Fruit fly (Drosophila melanogaster): Measurements from ENCODE around the gene CG2150.

CG2150 gene

dm6 chr3R:31736776-31737175, 27.8 kb downstream of the CG2150 start, which contains the start of the genes CstF50 and CG11563 (continued):
- TF ChIP-seq MESR4 (GFP tag; optimal IDR thresholded peaks at IDR 0.05) = peak; percentile 47
- peak; percentile 72 for TF ChIP-seq Max (GFP tag; optimal IDR thresholded peaks at IDR 0.05)
- TF ChIP-seq CG8478 (optimal IDR thresholded peaks at IDR 0.05) = no peak
- peak; percentile 88 for TF ChIP-seq Sry-δ (GFP tag; optimal IDR thresholded peaks at IDR 0.05)
- peak; percentile 48 for TF ChIP-seq sens (GFP tag)
- no peak for TF ChIP-seq CG15011 (GFP tag; optimal IDR thresholded peaks at IDR 0.05)
- peak; percentile 42; the same call in 2 of the 3 replicates for TF ChIP-seq HLH4C (GFP tag; IDR thresholded peaks at IDR 0.05; ENCODE audit: partially characterized antibody)
- peak; percentile 25 for TF ChIP-seq CG14710 (tag; optimal IDR thresholded peaks at IDR 0.05)
- peak; percentile 92 for TF ChIP-seq dm (GFP tag; optimal IDR thresholded peaks at IDR 0.05)
- no peak for TF ChIP-seq ind (GFP tag; optimal IDR thresholded peaks at IDR 0.05)
- peak; percentile 85 for TF ChIP-seq YL-1 (GFP tag; optimal IDR thresholded peaks at IDR 0.05)
- peak; percentile 84 for TF ChIP-seq CG9797 (GFP tag; optimal IDR thresholded peaks at IDR 0.05)
- TF ChIP-seq CG6683 (GFP tag; optimal IDR thresholded peaks at IDR 0.05) = no peak
- TF ChIP-seq CG34224 (GFP tag; IDR thresholded peaks at IDR 0.05; ENCODE audit: partially characterized antibody) = peak; percentile 49; the same call in 2 of the 3 replicates
- TF ChIP-seq Scr (GFP tag; IDR thresholded peaks at IDR 0.05; ENCODE audit: partially characterized antibody) = peak; percentile 46
- peak; percentile 51 for TF ChIP-seq Sin3A (optimal IDR thresholded peaks at IDR 0.05)
- no peak for TF ChIP-seq CG4404 (GFP tag; IDR thresholded peaks at IDR 0.05)
- TF ChIP-seq Fer2 (tag; optimal IDR thresholded peaks at IDR 0.05) = no peak
- TF ChIP-seq amos (GFP tag; IDR thresholded peaks at IDR 0.05; ENCODE audit: partially characterized antibody) = peak; percentile 7; the same call in 1 of the 2 replicates
- no peak for TF ChIP-seq Sox102F (GFP tag; optimal IDR thresholded peaks at IDR 0.05)
- no peak for TF ChIP-seq insv (GFP tag; optimal IDR thresholded peaks at IDR 0.05)
- peak; percentile 24 for TF ChIP-seq CG2116 (GFP tag; optimal IDR thresholded peaks at IDR 0.05)
- TF ChIP-seq CG9437 (GFP tag; optimal IDR thresholded peaks at IDR 0.05) = peak; percentile 7
- peak; percentile 62; the same call in 1 of the 3 replicates for TF ChIP-seq Opbp (GFP tag; IDR thresholded peaks at IDR 0.05; ENCODE audit: partially characterized antibody)
- TF ChIP-seq CG10959 (GFP tag; IDR thresholded peaks at IDR 0.05) = no peak
- TF ChIP-seq CG10267 (tag; optimal IDR thresholded peaks at IDR 0.05) = peak; percentile 14
- TF ChIP-seq z (GFP tag; IDR thresholded peaks at IDR 0.05) = no peak
- TF ChIP-seq da (GFP tag; optimal IDR thresholded peaks at IDR 0.05) = no peak
- no peak for TF ChIP-seq CG10147 (GFP tag; optimal IDR thresholded peaks at IDR 0.05)
- no peak for TF ChIP-seq Hey (tag; optimal IDR thresholded peaks at IDR 0.05)

dm6 chr3R:31727773-31728172, 36.8 kb downstream of the CG2150 start:
- no peak for TF ChIP-seq cg (GFP tag; optimal IDR thresholded peaks at IDR 0.05)
- TF ChIP-seq CG9609 (GFP tag; optimal IDR thresholded peaks at IDR 0.05) = no peak
- no peak for TF ChIP-seq CG6813 (GFP tag; optimal IDR thresholded peaks at IDR 0.05)
- no peak for TF ChIP-seq CG3726 (GFP tag; IDR thresholded peaks at IDR 0.05)
- no peak for TF ChIP-seq CG6175 (GFP tag; IDR thresholded peaks at IDR 0.05)
- TF ChIP-seq CG4328 (GFP tag; optimal IDR thresholded peaks at IDR 0.05) = no peak
- TF ChIP-seq Rfx (GFP tag; IDR thresholded peaks at IDR 0.05) = no peak
- no peak for TF ChIP-seq Fer3 (tag; optimal IDR thresholded peaks at IDR 0.05)
- TF ChIP-seq Ets65A (GFP tag) = peak; percentile 77
- TF ChIP-seq gcm2 (GFP tag; optimal IDR thresholded peaks at IDR 0.05) = no peak
- TF ChIP-seq tll (GFP tag; optimal IDR thresholded peaks at IDR 0.05) = no peak
- TF ChIP-seq pita (GFP tag; optimal IDR thresholded peaks at IDR 0.05) = no peak
- TF ChIP-seq CG6272 (GFP tag; IDR thresholded peaks at IDR 0.05) = peak; percentile 51; the same call in 1 of the 2 replicates
- no peak for TF ChIP-seq PHDP (tag; optimal IDR thresholded peaks at IDR 0.05)
- TF ChIP-seq HmgD (GFP tag; optimal IDR thresholded peaks at IDR 0.05) = no peak
- no peak for TF ChIP-seq HHEX (GFP tag; optimal IDR thresholded peaks at IDR 0.05)
- no peak for TF ChIP-seq CG11456 (GFP tag; IDR thresholded peaks at IDR 0.05)
- no peak for TF ChIP-seq CG8478 (optimal IDR thresholded peaks at IDR 0.05)
- TF ChIP-seq CG5953 (GFP tag; IDR thresholded peaks at IDR 0.05) = peak; percentile 41; the same call in 1 of the 2 replicates
- TF ChIP-seq CG10209 (GFP tag; optimal IDR thresholded peaks at IDR 0.05) = no peak
- TF ChIP-seq CG13894 (tag; optimal IDR thresholded peaks at IDR 0.05) = no peak
- no peak for TF ChIP-seq CG16779 (GFP tag; IDR thresholded peaks at IDR 0.05)
- TF ChIP-seq CG16815 (GFP tag; optimal IDR thresholded peaks at IDR 0.05) = no peak

All from whole organism, embryonic.